Worm (Caenorhabditis elegans): ENCODE measurements around the gene nhr-17.

Gene nhr-17

ce11 chrX:12655339-12655875, 12.2 kb downstream of the nhr-17 start (continued):
- TF ChIP-seq pbrm-1 (GFP tag; IDR thresholded peaks at IDR 0.05), result no peak
- TF ChIP-seq nhr-179 (tag; optimal IDR thresholded peaks at IDR 0.05), result no peak
- no peak for TF ChIP-seq hmg-1.2 (GFP tag; IDR thresholded peaks at IDR 0.05)
- TF ChIP-seq mcd-1 (GFP tag; IDR thresholded peaks at IDR 0.05), result no peak
- peak; percentile 75; the same call in 1 of the 2 replicates for TF ChIP-seq sea-2 (GFP tag; IDR thresholded peaks at IDR 0.05)
- no peak for TF ChIP-seq atf-7 (tag; optimal IDR thresholded peaks at IDR 0.05)
- no peak for TF ChIP-seq B0019.2 (GFP tag; conservative IDR thresholded peaks at IDR 0.05)
- TF ChIP-seq fkh-3 (tag; optimal IDR thresholded peaks at IDR 0.05), result no peak
- peak; percentile 3 for TF ChIP-seq K12H6.12 (tag; optimal IDR thresholded peaks at IDR 0.05)
- no peak for TF ChIP-seq mes-4 (tag; optimal IDR thresholded peaks at IDR 0.05)
- TF ChIP-seq ztf-25 (GFP tag; IDR thresholded peaks at IDR 0.05), result no peak
- no peak for TF ChIP-seq mxl-1 (tag; optimal IDR thresholded peaks at IDR 0.05)
- no peak for TF ChIP-seq cebp-1 (GFP tag; IDR thresholded peaks at IDR 0.05)
- no peak for TF ChIP-seq cebp-1 (tag; optimal IDR thresholded peaks at IDR 0.05)
- peak; percentile 46; the same call in 1 of the 2 replicates for TF ChIP-seq nfyb-1 (GFP tag; IDR thresholded peaks at IDR 0.05)
- no peak for TF ChIP-seq B0035.1 (tag; optimal IDR thresholded peaks at IDR 0.05)
- no peak for TF ChIP-seq attf-3 (GFP tag; conservative IDR thresholded peaks at IDR 0.05)
- peak; percentile 3 for TF ChIP-seq sptf-2 (GFP tag; optimal IDR thresholded peaks at IDR 0.05)
- TF ChIP-seq repo-1 (tag; optimal IDR thresholded peaks at IDR 0.05), result no peak
- no peak; the same call in 1 of the 2 replicates for TF ChIP-seq lin-26 (GFP tag; IDR thresholded peaks at IDR 0.05)

ce11 chrX:12646546-12647167, 21.0 kb downstream of the nhr-17 start, which contains the start of gene zmp-5:
Gene zmp-5 (plus strand): TSS chrX:12647117.
- TF ChIP-seq akir-1 (GFP tag; optimal IDR thresholded peaks at IDR 0.05), result no peak
- TF ChIP-seq madf-10 (tag; optimal IDR thresholded peaks at IDR 0.05), result no peak
- no peak for TF ChIP-seq madf-6 (GFP tag; IDR thresholded peaks at IDR 0.05)
- TF ChIP-seq nhr-179 (tag; optimal IDR thresholded peaks at IDR 0.05), result no peak
- no peak for TF ChIP-seq ama-1 (optimal IDR thresholded peaks at IDR 0.05)
- TF ChIP-seq ama-1 (GFP tag; optimal IDR thresholded peaks at IDR 0.05), result no peak
- no peak for TF ChIP-seq nfya-1 (tag; optimal IDR thresholded peaks at IDR 0.05; ENCODE audit: borderline replicate concordance, insufficient read depth)
- no peak for TF ChIP-seq B0336.3 (GFP tag; IDR thresholded peaks at IDR 0.05)
- no peak for TF ChIP-seq D2030.7 (GFP tag; IDR thresholded peaks at IDR 0.05)
- TF ChIP-seq sdz-38 (tag; optimal IDR thresholded peaks at IDR 0.05), result no peak
- no peak for TF ChIP-seq T26A5.8 (tag; optimal IDR thresholded peaks at IDR 0.05)
- TF ChIP-seq lsl-1 (GFP tag; optimal IDR thresholded peaks at IDR 0.05), result no peak

ce11 chrX:12645846-12646245, 21.8 kb downstream of the nhr-17 start:
- TF ChIP-seq ceh-100 (GFP tag; IDR thresholded peaks at IDR 0.05), result no peak
- no peak for TF ChIP-seq akir-1 (GFP tag; optimal IDR thresholded peaks at IDR 0.05)
- TF ChIP-seq repo-1 (tag; optimal IDR thresholded peaks at IDR 0.05), result no peak
- no peak for TF ChIP-seq hrde-1 (tag; optimal IDR thresholded peaks at IDR 0.05; ENCODE audit: borderline replicate concordance)
- no peak for TF ChIP-seq attf-5 (GFP tag; optimal IDR thresholded peaks at IDR 0.05)
- TF ChIP-seq ztf-22 (GFP tag; optimal IDR thresholded peaks at IDR 0.05), result no peak
- TF ChIP-seq ztf-3 (GFP tag; optimal IDR thresholded peaks at IDR 0.05), result no peak
- no peak for TF ChIP-seq hmg-1.2 (GFP tag; IDR thresholded peaks at IDR 0.05)
- TF ChIP-seq dox-1 (GFP tag; IDR thresholded peaks at IDR 0.05), result no peak
- TF ChIP-seq mel-28 (tag; optimal IDR thresholded peaks at IDR 0.05; ENCODE audit: borderline replicate concordance), result no peak
- no peak for TF ChIP-seq rec-8 (tag; optimal IDR thresholded peaks at IDR 0.05)
- no peak for TF ChIP-seq F57C9.4 (tag; optimal IDR thresholded peaks at IDR 0.05)
- no peak for TF ChIP-seq F57A8.1 (GFP tag; optimal IDR thresholded peaks at IDR 0.05)

Measured in whole organism, young adult.